Worm (Caenorhabditis elegans): ENCODE measurements around the gene srlf-33.

Gene srlf-33

DNA sequence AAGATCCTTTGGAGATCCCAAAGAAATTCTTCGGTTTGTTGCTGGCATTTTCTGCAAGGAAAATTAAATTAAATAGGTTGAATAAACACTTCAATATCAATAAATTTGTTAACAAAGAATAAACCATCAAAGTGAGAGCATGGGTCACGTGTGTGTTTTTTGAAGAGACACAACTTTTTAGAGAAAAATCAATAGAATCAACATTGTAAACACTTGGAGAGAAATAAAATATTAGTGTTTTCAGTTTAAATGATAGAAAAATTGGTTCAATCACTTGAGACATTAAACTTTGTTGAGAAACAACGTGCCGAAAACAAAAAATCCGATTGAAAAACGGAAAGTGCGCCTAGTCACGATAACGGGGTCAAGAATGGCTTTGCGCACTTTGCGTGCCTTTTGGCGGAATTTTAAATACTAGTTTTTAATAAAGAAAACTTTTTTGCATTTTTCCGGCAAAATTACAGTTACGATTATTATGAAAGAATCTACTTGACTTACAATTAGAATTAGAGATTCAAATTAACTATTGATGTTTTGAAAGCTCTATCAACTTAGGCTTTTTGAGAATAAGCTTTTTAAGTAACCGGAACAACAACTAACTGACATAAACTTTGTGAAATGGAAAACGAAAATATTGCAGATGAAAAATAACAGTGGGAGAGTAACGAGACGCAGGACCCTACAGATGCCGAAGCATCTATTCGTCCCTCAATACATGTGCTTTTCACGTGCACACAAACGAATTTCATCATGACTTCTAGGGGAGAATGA lies 36.4 kb upstream of the srlf-33 start, which contains the start of gene ZK829.7 (continued):
- no peak for TF ChIP-seq elt-1 (tag; optimal IDR thresholded peaks at IDR 0.05)
- TF ChIP-seq fos-1 (tag; optimal IDR thresholded peaks at IDR 0.05) = no peak
- TF ChIP-seq lin-39 (tag; optimal IDR thresholded peaks at IDR 0.05) = no peak
- TF ChIP-seq ceh-28 (tag; optimal IDR thresholded peaks at IDR 0.05) = peak; percentile 56
- TF ChIP-seq daf-12 (tag; optimal IDR thresholded peaks at IDR 0.05) = no peak
- TF ChIP-seq skn-1 (tag; optimal IDR thresholded peaks at IDR 0.05) = no peak
- no peak for TF ChIP-seq ztf-11 (tag; optimal IDR thresholded peaks at IDR 0.05)
- peak; percentile 46 for TF ChIP-seq jun-1 (tag; optimal IDR thresholded peaks at IDR 0.05)
- TF ChIP-seq hmg-11 (tag; optimal IDR thresholded peaks at IDR 0.05) = peak; percentile 60
- TF ChIP-seq ceh-9 (tag; optimal IDR thresholded peaks at IDR 0.05) = no peak
- TF ChIP-seq nhr-67 (tag; optimal IDR thresholded peaks at IDR 0.05) = no peak
- no peak for TF ChIP-seq unc-39 (tag; optimal IDR thresholded peaks at IDR 0.05)
- TF ChIP-seq nhr-43 (tag; optimal IDR thresholded peaks at IDR 0.05; ENCODE audit: poor library complexity, severe bottlenecking) = peak; percentile 32
- no peak for TF ChIP-seq ceh-16 (tag; optimal IDR thresholded peaks at IDR 0.05)
- no peak for TF ChIP-seq egl-5 (tag; optimal IDR thresholded peaks at IDR 0.05)
- no peak for TF ChIP-seq zag-1 (tag; optimal IDR thresholded peaks at IDR 0.05)
- no peak for TF ChIP-seq nhr-12 (tag; optimal IDR thresholded peaks at IDR 0.05)

DNA sequence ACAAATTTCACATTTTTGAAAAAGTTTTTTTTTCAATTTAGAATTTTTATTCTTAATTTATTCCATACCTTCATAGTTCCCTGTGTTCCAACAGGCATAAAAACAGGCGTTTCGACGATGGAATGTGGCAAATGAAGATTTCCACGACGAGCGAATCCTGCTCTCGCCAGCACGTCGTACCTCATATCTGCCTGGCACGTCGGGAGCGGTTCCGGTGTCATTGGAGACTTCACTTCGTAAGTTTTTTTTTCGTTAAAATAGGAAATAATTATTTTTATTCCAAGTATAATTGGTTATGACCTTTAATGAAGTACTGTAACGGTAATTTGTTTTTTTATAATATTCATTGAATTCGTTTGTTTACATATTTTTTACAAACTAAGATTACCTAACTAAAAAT lies 34.3 kb upstream of the srlf-33 start, which contains the start of gene tgt-1:
Gene tgt-1 (minus strand): TSS at position 232 of the 400 bp plus-strand sequence.
- TF ChIP-seq daf-12 (tag; optimal IDR thresholded peaks at IDR 0.05) (no peak), elt-1 (tag; optimal IDR thresholded peaks at IDR 0.05) (no peak), fkh-2 (tag; optimal IDR thresholded peaks at IDR 0.05) (no peak), fos-1 (tag; optimal IDR thresholded peaks at IDR 0.05) (no peak), snpc-4 (tag; optimal IDR thresholded peaks at IDR 0.05) (no peak), pha-4 (tag; optimal IDR thresholded peaks at IDR 0.05) (no peak), nhr-25 (tag; optimal IDR thresholded peaks at IDR 0.05) (no peak), lsy-12 (tag; optimal IDR thresholded peaks at IDR 0.05) (no peak), mml-1 (tag; optimal IDR thresholded peaks at IDR 0.05) (no peak), nhr-11 (tag; optimal IDR thresholded peaks at IDR 0.05) (no peak), egl-27 (tag; optimal IDR thresholded peaks at IDR 0.05) (no peak), eor-1 (tag; optimal IDR thresholded peaks at IDR 0.05) (no peak), nhr-12 (tag; optimal IDR thresholded peaks at IDR 0.05) (no peak), ceh-82 (tag; optimal IDR thresholded peaks at IDR 0.05) (no peak), nhr-28 (tag; optimal IDR thresholded peaks at IDR 0.05) (no peak), ztf-4 (tag; optimal IDR thresholded peaks at IDR 0.05) (no peak), sea-2 (GFP tag; optimal IDR thresholded peaks at IDR 0.05) (no peak)

DNA sequence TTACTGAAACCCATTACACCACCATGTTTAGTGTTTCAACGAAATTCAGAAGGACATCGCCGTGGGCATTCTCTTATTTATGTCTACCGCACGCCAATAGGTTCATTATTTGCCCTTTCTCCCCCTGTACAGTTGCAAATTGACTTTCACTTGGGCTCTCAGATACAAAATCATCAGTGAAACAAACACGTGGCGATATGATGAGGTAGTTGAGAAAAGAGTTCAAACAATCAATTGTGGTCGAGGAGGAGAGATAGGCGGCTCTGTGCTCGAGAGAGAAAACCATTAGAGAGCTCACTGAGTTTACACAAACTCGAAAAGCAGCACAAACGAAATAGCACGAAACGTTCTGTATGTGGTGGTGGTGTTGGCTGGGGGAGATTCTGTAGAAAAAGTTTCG lies 31.8 kb upstream of the srlf-33 start:
- no peak for TF ChIP-seq pqm-1 (tag; optimal IDR thresholded peaks at IDR 0.05)
- TF ChIP-seq elt-3 (tag; optimal IDR thresholded peaks at IDR 0.05) = no peak
- TF ChIP-seq lin-39 (tag; optimal IDR thresholded peaks at IDR 0.05) = peak; percentile 19
- TF ChIP-seq nhr-67 (tag; optimal IDR thresholded peaks at IDR 0.05) = no peak
- TF ChIP-seq pha-4 (tag; optimal IDR thresholded peaks at IDR 0.05) = peak; percentile 79
- TF ChIP-seq nfya-1 (tag; optimal IDR thresholded peaks at IDR 0.05; ENCODE audit: insufficient read depth) = peak; percentile 15

DNA sequence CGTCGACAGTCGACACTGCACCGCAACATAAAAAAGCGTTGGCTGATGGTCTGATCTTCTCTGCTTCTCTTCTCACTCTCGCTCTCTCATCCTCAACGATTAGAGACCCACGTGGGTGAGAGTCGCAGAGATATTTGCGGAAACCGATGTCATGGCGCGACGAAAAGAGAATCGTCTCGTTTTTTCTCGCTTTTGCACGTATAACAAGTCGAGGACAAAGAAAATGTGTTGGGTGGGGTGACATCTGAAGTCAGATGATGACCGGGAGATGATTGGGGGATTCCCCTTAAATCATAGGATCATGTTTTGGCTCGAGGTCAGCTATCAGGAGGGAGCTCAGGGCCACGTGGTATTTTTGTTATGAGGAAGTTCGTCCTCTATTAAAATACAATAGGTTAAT lies 31.1 kb upstream of the srlf-33 start:
- TF ChIP-seq elt-3 (tag; optimal IDR thresholded peaks at IDR 0.05) = peak in 2 of 3 experiments; percentile 73 to 93
- TF ChIP-seq unc-62 (GFP tag; optimal IDR thresholded peaks at IDR 0.05) = peak; percentile 81
- TF ChIP-seq tbx-2 (tag; optimal IDR thresholded peaks at IDR 0.05) = peak; percentile 57
- TF ChIP-seq nhr-237 (tag; optimal IDR thresholded peaks at IDR 0.05) = no peak
- no peak for TF ChIP-seq ztf-4 (tag; optimal IDR thresholded peaks at IDR 0.05)
- TF ChIP-seq mdl-1 (tag; optimal IDR thresholded peaks at IDR 0.05) = peak; percentile 99
- no peak for TF ChIP-seq eor-1 (tag; optimal IDR thresholded peaks at IDR 0.05)
- no peak for TF ChIP-seq nhr-12 (tag; optimal IDR thresholded peaks at IDR 0.05)
- TF ChIP-seq ceh-82 (tag; optimal IDR thresholded peaks at IDR 0.05) = no peak
- TF ChIP-seq nhr-76 (tag; optimal IDR thresholded peaks at IDR 0.05) = no peak
- TF ChIP-seq nhr-67 (tag; optimal IDR thresholded peaks at IDR 0.05) = no peak
- TF ChIP-seq lin-15B (tag; optimal IDR thresholded peaks at IDR 0.05) = peak; percentile 37
- no peak for TF ChIP-seq unc-39 (tag; optimal IDR thresholded peaks at IDR 0.05)
- TF ChIP-seq nfya-1 (tag; optimal IDR thresholded peaks at IDR 0.05; ENCODE audit: insufficient read depth) = peak; percentile 78
- TF ChIP-seq elt-2 (tag; optimal IDR thresholded peaks at IDR 0.05) = peak; percentile 89
- no peak for TF ChIP-seq ZK546.5 (tag; optimal IDR thresholded peaks at IDR 0.05)
- no peak for TF ChIP-seq sea-2 (GFP tag; optimal IDR thresholded peaks at IDR 0.05)
- TF ChIP-seq skn-1 (tag; optimal IDR thresholded peaks at IDR 0.05) = no peak
- TF ChIP-seq ceh-9 (tag; optimal IDR thresholded peaks at IDR 0.05) = no peak
- TF ChIP-seq hmg-11 (tag; optimal IDR thresholded peaks at IDR 0.05) = no peak
- TF ChIP-seq nhr-77 (tag; optimal IDR thresholded peaks at IDR 0.05) = no peak
- TF ChIP-seq ztf-11 (tag; optimal IDR thresholded peaks at IDR 0.05) = no peak
- TF ChIP-seq R02D3.7 (tag; optimal IDR thresholded peaks at IDR 0.05) = peak; percentile 27
- TF ChIP-seq nhr-43 (tag; optimal IDR thresholded peaks at IDR 0.05; ENCODE audit: poor library complexity, severe bottlenecking) = peak; percentile 98
- no peak for TF ChIP-seq nhr-11 (tag; optimal IDR thresholded peaks at IDR 0.05)
- no peak for TF ChIP-seq fkh-2 (tag; optimal IDR thresholded peaks at IDR 0.05)
- peak; percentile 91 for TF ChIP-seq pha-4 (tag; optimal IDR thresholded peaks at IDR 0.05)
- no peak for TF ChIP-seq daf-12 (tag; optimal IDR thresholded peaks at IDR 0.05)
- peak; percentile 49 for TF ChIP-seq ceh-28 (tag; optimal IDR thresholded peaks at IDR 0.05)
- no peak for TF ChIP-seq fkh-10 (GFP tag; optimal IDR thresholded peaks at IDR 0.05)
